Worm (Caenorhabditis elegans) whole organism, L2 larva: ENCODE results near the gene sri-45.

Source experiments
- blmp-1 ChIP-seq: sonication (generic microtip); optimal IDR thresholded peaks from 2 replicates; lab custom pipeline; 2017; ENCODE audit warnings: missing genetic modification characterization, mild to moderate bottlenecking, missing compliant biosample characterization, antibody characterized with exemption, moderate library complexity; ENCODE audit not compliant: insufficient read depth
- lin-13 ChIP-seq: fragments of 150-350 bp; optimal IDR thresholded peaks from 2 replicates; lab custom pipeline; 2014; ENCODE audit warnings: missing biosample characterization, missing genetic modification reagents, missing genetic modification characterization
- mdl-1 ChIP-seq, 2 experiments: fragments of 150-350 bp in 1 of 2; sonication (generic microtip) in 1 of 2; optimal IDR thresholded peaks; 2 replicates each; lab custom pipeline; 2017; ENCODE audit warnings: missing biosample characterization in 2 of 2, missing genetic modification characterization in 2 of 2
- nhr-23 ChIP-seq: fragments of 150-350 bp; optimal IDR thresholded peaks from 2 replicates; lab custom pipeline; 2014; ENCODE audit warnings: missing biosample characterization, missing genetic modification reagents, missing genetic modification characterization
- nhr-237 ChIP-seq: fragments of 150-350 bp; optimal IDR thresholded peaks from 2 replicates; lab custom pipeline; 2014; ENCODE audit warnings: missing biosample characterization, missing genetic modification characterization
- nhr-25 ChIP-seq: fragments of 150-350 bp; sonication (generic microtip); optimal IDR thresholded peaks from 3 replicates; lab custom pipeline; 2014; ENCODE audit warnings: missing biosample characterization, missing genetic modification characterization

ce11 chrII:621141-621540 lies 40.5 kb downstream of the sri-45 start:
- TF ChIP-seq blmp-1 (tag; lab: Kevin White, UChicago) (no peak), lin-13 (GFP tag; lab: Kevin White, UChicago) (no peak), mdl-1 (tag; optimal IDR thresholded peaks at IDR 0.05; lab: Kevin White, UChicago) (no peak), nhr-237 (tag; lab: Kevin White, UChicago) (no peak), nhr-25 (tag; lab: Kevin White, UChicago) (no peak), nhr-23 (no peak)
